Fruit fly (Drosophila melanogaster): ENCODE data around the gene Snoo.

dm6 chr2L:7922088-7922487 is 61.9 kb downstream of the Snoo start:
- TF ChIP-seq psq (optimal IDR thresholded peaks at IDR 0.05) (no peak), pan (optimal IDR thresholded peaks at IDR 0.05) (no peak), usp (GFP tag; optimal IDR thresholded peaks at IDR 0.05) (no peak), CG8478 (optimal IDR thresholded peaks at IDR 0.05) (no peak), EcR (GFP tag; optimal IDR thresholded peaks at IDR 0.05) (no peak), Dll (optimal IDR thresholded peaks at IDR 0.05) (no peak)

Data from whole organism.